Fruit fly (Drosophila melanogaster): ENCODE results near the gene vri.

vri gene

dm6 chr2L:5239433-5240278 lies 49.1 kb upstream of the vri start (continued):
- TF ChIP-seq MTF-1 (GFP tag; optimal IDR thresholded peaks at IDR 0.05; ENCODE audit: borderline replicate concordance) (peak; percentile 6), sqz (GFP tag; optimal IDR thresholded peaks at IDR 0.05) (peak; percentile 21), CG2202 (tag; optimal IDR thresholded peaks at IDR 0.05) (peak; percentile 16), shn (GFP tag; optimal IDR thresholded peaks at IDR 0.05) (peak; percentile 30), CG14667 (GFP tag; IDR thresholded peaks at IDR 0.05) (no peak), twi (tag; optimal IDR thresholded peaks at IDR 0.05) (peak; percentile 100), CG10321 (GFP tag; IDR thresholded peaks at IDR 0.05) (no peak), btn (GFP tag; optimal IDR thresholded peaks at IDR 0.05) (no peak), CG2116 (GFP tag; optimal IDR thresholded peaks at IDR 0.05) (no peak), CG13894 (tag; optimal IDR thresholded peaks at IDR 0.05) (peak; percentile 1), pita (GFP tag; optimal IDR thresholded peaks at IDR 0.05) (no peak), CG10366 (GFP tag; IDR thresholded peaks at IDR 0.05) (no peak), chm (GFP tag; IDR thresholded peaks at IDR 0.05) (0 out of 2 replicates have a peak, but pooled peaks have one; percentile 31), pros (GFP tag; optimal IDR thresholded peaks at IDR 0.05) (peak; percentile 48), CTCF (GFP tag; optimal IDR thresholded peaks at IDR 0.05) (no peak), Meics (GFP tag; optimal IDR thresholded peaks at IDR 0.05) (peak; percentile 1), lilli (GFP tag; optimal IDR thresholded peaks at IDR 0.05) (no peak), Myb (GFP tag; optimal IDR thresholded peaks at IDR 0.05) (no peak)

dm6 chr2L:5240520-5240919 lies 48.2 kb upstream of the vri start:
- TF ChIP-seq Max (GFP tag; optimal IDR thresholded peaks at IDR 0.05): no peak
- no peak for TF ChIP-seq pfk (GFP tag; optimal IDR thresholded peaks at IDR 0.05)
- peak; percentile 78 for TF ChIP-seq ato (GFP tag; IDR thresholded peaks at IDR 0.05; ENCODE audit: partially characterized antibody)
- TF ChIP-seq abd-A (tag; optimal IDR thresholded peaks at IDR 0.05): no peak
- no peak for TF ChIP-seq Six4 (GFP tag; optimal IDR thresholded peaks at IDR 0.05)
- TF ChIP-seq CG17361 (GFP tag; IDR thresholded peaks at IDR 0.05): no peak
- TF ChIP-seq lbe (GFP tag; optimal IDR thresholded peaks at IDR 0.05): no peak
- TF ChIP-seq lmd (GFP tag; IDR thresholded peaks at IDR 0.05): no peak
- TF ChIP-seq Blimp-1 (GFP tag; optimal IDR thresholded peaks at IDR 0.05): no peak
- TF ChIP-seq sr (GFP tag; IDR thresholded peaks at IDR 0.05): 0 out of 3 replicates have a peak, but pooled peaks have one; percentile 23
- no peak for TF ChIP-seq Fer2 (tag; optimal IDR thresholded peaks at IDR 0.05)
- TF ChIP-seq Rfx (GFP tag; IDR thresholded peaks at IDR 0.05): no peak
- no peak for TF ChIP-seq Hsf (GFP tag; optimal IDR thresholded peaks at IDR 0.05)
- peak; percentile 99 for TF ChIP-seq Bdp1 (GFP tag; optimal IDR thresholded peaks at IDR 0.05)
- peak; percentile 73 for TF ChIP-seq HLH4C (GFP tag; IDR thresholded peaks at IDR 0.05; ENCODE audit: partially characterized antibody)
- no peak for TF ChIP-seq CG31388 (GFP tag; optimal IDR thresholded peaks at IDR 0.05)
- TF ChIP-seq grn (GFP tag; optimal IDR thresholded peaks at IDR 0.05): no peak
- TF ChIP-seq esg (GFP tag; conservative IDR thresholded peaks at IDR 0.05): no peak
- TF ChIP-seq dimm (GFP tag; IDR thresholded peaks at IDR 0.05): no peak
- TF ChIP-seq ac (GFP tag; optimal IDR thresholded peaks at IDR 0.05): no peak
- TF ChIP-seq bbx (GFP tag; IDR thresholded peaks at IDR 0.05; ENCODE audit: partially characterized antibody): peak; percentile 90
- TF ChIP-seq CG15696 (tag; optimal IDR thresholded peaks at IDR 0.05): no peak
- TF ChIP-seq HLH3B (GFP tag; IDR thresholded peaks at IDR 0.05): no peak
- no peak for TF ChIP-seq CG7357 (GFP tag; IDR thresholded peaks at IDR 0.05)
- TF ChIP-seq CG4617 (GFP tag; optimal IDR thresholded peaks at IDR 0.05; ENCODE audit: borderline replicate concordance): no peak
- peak; percentile 87 for TF ChIP-seq Bgb (GFP tag; IDR thresholded peaks at IDR 0.05; ENCODE audit: partially characterized antibody)
- TF ChIP-seq CG17912 (GFP tag; optimal IDR thresholded peaks at IDR 0.05): no peak
- no peak for TF ChIP-seq bcd (GFP tag; optimal IDR thresholded peaks at IDR 0.05)
- no peak for TF ChIP-seq zen (tag; optimal IDR thresholded peaks at IDR 0.05)
- peak; percentile 40 for TF ChIP-seq Med (GFP tag)
- no peak for TF ChIP-seq CG16815 (GFP tag; optimal IDR thresholded peaks at IDR 0.05)
- no peak for TF ChIP-seq CG1792 (GFP tag; optimal IDR thresholded peaks at IDR 0.05)

Measured in whole organism, embryonic.